Fruit fly (Drosophila melanogaster): ENCODE data around the gene CG32109.

Gene CG32109

dm6 chr3L:12720699-12721098 lies 24.4 kb upstream of the CG32109 start (continued):
- no peak for TF ChIP-seq inv (GFP tag; IDR thresholded peaks at IDR 0.05; ENCODE audit: partially characterized antibody)
- TF ChIP-seq CG4404 (GFP tag; IDR thresholded peaks at IDR 0.05): no peak
- TF ChIP-seq CG6654 (GFP tag; optimal IDR thresholded peaks at IDR 0.05): no peak
- TF ChIP-seq CG7839 (tag; optimal IDR thresholded peaks at IDR 0.05): no peak
- TF ChIP-seq ATbp (GFP tag; optimal IDR thresholded peaks at IDR 0.05): no peak
- no peak for TF ChIP-seq CG13287 (GFP tag; IDR thresholded peaks at IDR 0.05; ENCODE audit: partially characterized antibody)
- TF ChIP-seq Xrp1 (GFP tag; IDR thresholded peaks at IDR 0.05): peak; percentile 6; the same call in 1 of the 2 replicates
- TF ChIP-seq MBD-R2 (GFP tag; IDR thresholded peaks at IDR 0.05): no peak

DNA sequence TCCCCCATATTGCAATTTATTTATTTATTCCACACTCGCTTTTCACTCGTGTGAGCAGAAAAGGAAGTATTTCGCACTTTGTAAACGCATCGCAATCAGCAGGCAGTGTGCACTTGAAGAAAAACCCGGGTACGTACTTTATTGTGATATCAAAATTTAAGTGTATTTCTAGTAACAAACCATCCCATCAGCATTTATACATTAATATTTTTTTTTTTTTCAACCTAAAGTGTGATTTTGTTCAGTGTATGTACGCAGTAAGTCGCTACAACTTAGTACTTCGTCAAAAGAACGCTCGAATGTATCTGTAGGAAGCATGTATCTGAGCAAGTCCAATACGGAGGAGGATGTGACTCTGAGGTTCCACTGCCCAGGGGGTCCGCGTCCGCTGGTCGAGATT lies 19.4 kb upstream of the CG32109 start:
- TF ChIP-seq E2f2 (GFP tag; IDR thresholded peaks at IDR 0.05) (peak; percentile 8; the same call in 1 of the 2 replicates), CG13424 (tag; optimal IDR thresholded peaks at IDR 0.05) (no peak), Spps (tag; optimal IDR thresholded peaks at IDR 0.05) (peak; percentile 42), CG16863 (GFP tag; optimal IDR thresholded peaks at IDR 0.05) (no peak), jumu (GFP tag; optimal IDR thresholded peaks at IDR 0.05) (no peak), en (GFP tag; optimal IDR thresholded peaks at IDR 0.05) (no peak), fd96Cb (tag; optimal IDR thresholded peaks at IDR 0.05) (peak; percentile 12), CG4282 (GFP tag; optimal IDR thresholded peaks at IDR 0.05) (no peak), lola (GFP tag; optimal IDR thresholded peaks at IDR 0.05) (peak in 1 of 3 experiments; percentile 4), Med (GFP tag) (peak; percentile 64), zfh1 (GFP tag; IDR thresholded peaks at IDR 0.05) (0 out of 3 replicates have a peak, but pooled peaks have one; percentile 38), Max (GFP tag; optimal IDR thresholded peaks at IDR 0.05) (peak; percentile 5), bbx (GFP tag; IDR thresholded peaks at IDR 0.05; ENCODE audit: partially characterized antibody) (no peak), phol (tag; optimal IDR thresholded peaks at IDR 0.05) (peak; percentile 18), chif (GFP tag; optimal IDR thresholded peaks at IDR 0.05) (peak in 1 of 2 experiments; percentile 44), CG11696 (GFP tag; IDR thresholded peaks at IDR 0.05) (no peak), tin (GFP tag; optimal IDR thresholded peaks at IDR 0.05) (peak; percentile 30), bab2 (GFP tag; optimal IDR thresholded peaks at IDR 0.05) (peak; percentile 19), bcd (GFP tag; optimal IDR thresholded peaks at IDR 0.05) (no peak), fd102C (GFP tag; optimal IDR thresholded peaks at IDR 0.05) (peak; percentile 10), run (tag; optimal IDR thresholded peaks at IDR 0.05) (no peak), emc (GFP tag; optimal IDR thresholded peaks at IDR 0.05) (no peak), GATAe (GFP tag; conservative IDR thresholded peaks at IDR 0.05) (no peak), CG1024 (GFP tag; IDR thresholded peaks at IDR 0.05) (0 out of 2 replicates have a peak, but pooled peaks have one; percentile 13), esg (GFP tag; conservative IDR thresholded peaks at IDR 0.05) (no peak), prd (optimal IDR thresholded peaks at IDR 0.05) (no peak), prd (GFP tag; IDR thresholded peaks at IDR 0.05) (peak; percentile 64; the same call in 2 of the 3 replicates), HLH3B (GFP tag; IDR thresholded peaks at IDR 0.05) (0 out of 2 replicates have a peak, but pooled peaks have one; percentile 19), CG2712 (tag; optimal IDR thresholded peaks at IDR 0.05) (peak; percentile 29), Ets65A (GFP tag) (peak; percentile 91), CG6272 (GFP tag; IDR thresholded peaks at IDR 0.05) (no peak), Blimp-1 (GFP tag; optimal IDR thresholded peaks at IDR 0.05) (peak; percentile 12), sens (GFP tag) (peak; percentile 87), CG10979 (tag; optimal IDR thresholded peaks at IDR 0.05) (peak; percentile 48), CG10654 (GFP tag; optimal IDR thresholded peaks at IDR 0.05) (peak; percentile 6), ac (GFP tag; optimal IDR thresholded peaks at IDR 0.05) (no peak), CG1603 (tag; optimal IDR thresholded peaks at IDR 0.05) (peak; percentile 21), D19B (GFP tag; optimal IDR thresholded peaks at IDR 0.05) (no peak), vvl (GFP tag; IDR thresholded peaks at IDR 0.05) (0 out of 2 replicates have a peak, but pooled peaks have one; percentile 35), CG5245 (GFP tag; optimal IDR thresholded peaks at IDR 0.05) (peak; percentile 15), Pdp1 (GFP tag; optimal IDR thresholded peaks at IDR 0.05) (peak in 1 of 2 experiments; percentile 17), zen (tag; optimal IDR thresholded peaks at IDR 0.05) (peak; percentile 11)
